Worm (Caenorhabditis elegans): ENCODE results near the gene C28A5.1.

C28A5.1 gene

ce11 chrIII:4412108-4413009, 21.8 kb downstream of the C28A5.1 start (continued):
- TF ChIP-seq dve-1 (tag; optimal IDR thresholded peaks at IDR 0.05; ENCODE audit: insufficient read depth) (peak; percentile 31), spr-1 (tag; optimal IDR thresholded peaks at IDR 0.05) (no peak), nhr-42 (GFP tag; IDR thresholded peaks at IDR 0.05) (no peak), tra-1 (GFP tag; IDR thresholded peaks at IDR 0.05) (0 out of 2 replicates have a peak, but pooled peaks have one; percentile 10)

DNA sequence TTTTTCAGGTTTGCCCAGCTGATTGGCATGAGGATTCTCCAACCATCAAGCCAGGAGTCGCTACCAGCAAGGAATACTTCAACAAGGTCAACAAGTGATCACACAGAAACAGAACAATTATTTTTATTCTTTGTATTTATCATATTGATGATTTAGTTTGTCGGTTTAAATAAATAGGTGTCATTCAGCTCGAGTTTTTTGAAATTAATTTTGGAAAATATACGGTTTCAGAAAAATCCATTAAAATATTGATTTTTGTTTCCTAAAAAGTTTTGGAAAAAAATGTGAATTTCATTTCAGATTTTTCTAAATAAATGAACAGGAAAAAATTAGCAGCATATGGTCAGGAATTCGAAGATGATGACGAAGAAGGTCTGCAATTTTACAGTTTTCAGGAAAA, 25.9 kb downstream of the C28A5.1 start, which contains the start of gene gpch-1:
TSS of gene gpch-1 (plus strand) at position 301 of the 400 bp plus-strand sequence.
- TF ChIP-seq ceh-62 (tag; optimal IDR thresholded peaks at IDR 0.05) (no peak), D1046.2 (GFP tag; IDR thresholded peaks at IDR 0.05) (no peak), lir-3 (tag; optimal IDR thresholded peaks at IDR 0.05) (no peak), nhr-6 (tag; optimal IDR thresholded peaks at IDR 0.05) (no peak), F37D6.2 (tag; optimal IDR thresholded peaks at IDR 0.05) (no peak)

ce11 chrIII:4407144-4407543, 27.0 kb downstream of the C28A5.1 start, which contains the start of gene prdx-3:
TSS of gene prdx-3 (plus strand) at chrIII:4407444.
- TF ChIP-seq unc-62 (GFP tag; optimal IDR thresholded peaks at IDR 0.05 in 1 of 2) (peak in 1 of 2 experiments; percentile 49), unc-62 (tag; optimal IDR thresholded peaks at IDR 0.05) (no peak), tra-1 (GFP tag; IDR thresholded peaks at IDR 0.05) (no peak), lin-38 (GFP tag; IDR thresholded peaks at IDR 0.05) (0 out of 2 replicates have a peak, but pooled peaks have one; percentile 9)

DNA sequence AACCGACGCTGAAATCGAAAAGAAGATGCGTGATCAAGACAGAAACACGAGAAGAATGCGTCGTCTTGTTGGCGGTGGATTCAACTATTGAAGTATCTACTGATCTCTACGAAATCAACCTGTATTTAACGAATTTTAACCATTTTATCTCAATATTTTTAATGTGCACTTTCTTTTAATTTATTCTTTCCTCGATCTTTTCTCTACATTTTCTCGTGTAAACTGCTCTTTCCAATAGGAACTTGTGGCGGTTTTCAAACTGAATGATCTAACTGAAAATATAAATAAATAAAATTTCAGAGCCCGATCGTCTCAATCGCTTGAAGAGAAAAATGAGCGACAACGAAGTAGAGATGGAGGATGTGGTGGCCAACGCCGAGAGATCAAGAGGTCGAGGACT, 28.2 kb downstream of the C28A5.1 start, which contains the start of gene rnp-4:
TSS of gene rnp-4 (plus strand) at position 301 of the 400 bp plus-strand sequence.
- no peak for TF ChIP-seq duxl-1 (tag; optimal IDR thresholded peaks at IDR 0.05; ENCODE audit: poor library complexity)
- TF ChIP-seq nhr-41 (GFP tag; IDR thresholded peaks at IDR 0.05), result no peak
- no peak for TF ChIP-seq ceh-20 (GFP tag; IDR thresholded peaks at IDR 0.05)
- no peak for TF ChIP-seq skn-1 (tag; optimal IDR thresholded peaks at IDR 0.05)
- no peak for TF ChIP-seq madf-9 (GFP tag; conservative IDR thresholded peaks at IDR 0.05)
- no peak for TF ChIP-seq nhr-76 (tag; optimal IDR thresholded peaks at IDR 0.05)
- TF ChIP-seq ceh-32 (tag; optimal IDR thresholded peaks at IDR 0.05; ENCODE audit: poor library complexity), result no peak
- TF ChIP-seq mep-1 (tag; optimal IDR thresholded peaks at IDR 0.05), result no peak
- TF ChIP-seq nhr-77 (tag; optimal IDR thresholded peaks at IDR 0.05), result no peak
- TF ChIP-seq egl-43 (GFP tag; IDR thresholded peaks at IDR 0.05), result no peak

DNA sequence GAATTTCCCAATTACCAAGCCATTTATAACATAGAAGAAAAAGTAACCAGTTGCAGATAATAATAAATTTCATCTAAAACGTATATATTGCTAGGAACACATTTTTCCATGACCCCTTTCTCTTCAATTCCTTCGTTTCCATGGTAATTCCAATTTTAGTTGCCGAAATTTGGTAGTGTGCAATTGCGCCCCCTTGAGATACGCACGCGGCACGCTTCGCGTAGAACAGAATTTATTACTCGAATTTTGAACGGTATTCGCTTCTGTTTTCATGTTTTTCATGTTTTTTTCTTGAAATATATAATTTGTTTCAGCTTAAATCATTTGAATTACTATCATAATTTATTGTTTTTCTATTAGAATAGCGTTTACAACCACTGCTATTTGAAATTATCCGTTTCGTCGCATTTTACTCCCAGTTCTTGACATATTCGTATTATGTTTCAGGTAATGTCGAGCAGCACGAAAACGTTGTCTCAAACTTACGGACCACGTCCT, 29.8 kb downstream of the C28A5.1 start, which contains the start of the genes R07E5.17 and snfc-5:
TSS of gene R07E5.17 (minus strand) at position 98 of the 498 bp plus-strand sequence.
TSS of gene snfc-5 (plus strand) at position 448 of the 498 bp plus-strand sequence.
- TF ChIP-seq pqm-1 (tag; optimal IDR thresholded peaks at IDR 0.05) (peak; percentile 25), lin-38 (GFP tag; IDR thresholded peaks at IDR 0.05) (peak; percentile 82), nhr-10 (tag; optimal IDR thresholded peaks at IDR 0.05) (no peak), hmg-1.1 (GFP tag; IDR thresholded peaks at IDR 0.05) (no peak), mdl-1 (tag; optimal IDR thresholded peaks at IDR 0.05) (peak in 1 of 2 experiments; percentile 21), mes-2 (tag; optimal IDR thresholded peaks at IDR 0.05; ENCODE audit: poor library complexity, severe bottlenecking) (no peak), jun-1 (tag; optimal IDR thresholded peaks at IDR 0.05) (no peak), dpl-1 (GFP tag; optimal IDR thresholded peaks at IDR 0.05) (peak; percentile 47), ama-1 (optimal IDR thresholded peaks at IDR 0.05) (no peak), egl-43 (GFP tag; IDR thresholded peaks at IDR 0.05) (no peak), nhr-111 (GFP tag; optimal IDR thresholded peaks at IDR 0.05) (no peak), aly-2 (tag; optimal IDR thresholded peaks at IDR 0.05) (no peak), dmd-8 (GFP tag; IDR thresholded peaks at IDR 0.05) (no peak), lin-15B (tag; optimal IDR thresholded peaks at IDR 0.05) (no peak), nhr-77 (tag; optimal IDR thresholded peaks at IDR 0.05) (peak; percentile 46), nhr-25 (tag; optimal IDR thresholded peaks at IDR 0.05; ENCODE audit: borderline replicate concordance, insufficient read depth) (no peak), ceh-82 (tag; optimal IDR thresholded peaks at IDR 0.05) (no peak)

Measured in whole organism, L4 larva.